Worm (Caenorhabditis elegans) whole organism, L4 larva: Measurements from ENCODE around the gene C48B4.13.
A peak's percentile ranks its signal among the peaks of the same experiment; 100 is the strongest.

ENCODE experiments used
- D1046.2 ChIP-seq: fragments of 200-800 bp; sonication (Bioruptor generic); IDR thresholded peaks from 2 replicates; pipeline ENCODE4 v1.3.6; 2022; ENCODE audit warnings: missing genetic modification characterization, missing compliant biosample characterization
- F49E8.2 ChIP-seq: sonication (generic microtip); optimal IDR thresholded peaks from 2 replicates; lab custom pipeline; 2016; ENCODE audit warnings: missing compliant biosample characterization, mild to moderate bottlenecking, missing genetic modification characterization, borderline replicate concordance
- T20F7.1 ChIP-seq: fragments of 200-800 bp; sonication (Bioruptor generic); optimal IDR thresholded peaks from 2 replicates; lab custom pipeline; 2018; ENCODE audit warnings: mild to moderate bottlenecking, missing genetic modification characterization, missing compliant biosample characterization
- T26A8.4 ChIP-seq: fragments of 200-800 bp; sonication (Bioruptor generic); IDR thresholded peaks from 2 replicates; pipeline ENCODE4 v1.3.6; 2022; ENCODE audit warnings: missing genetic modification characterization, missing compliant biosample characterization
- Y75B8A.6 ChIP-seq: fragments of 200-800 bp; sonication (Bioruptor generic); IDR thresholded peaks from 2 replicates; pipeline ENCODE4 v1.3.6; 2022; ENCODE audit warnings: missing genetic modification reagents, missing genetic modification characterization, missing compliant biosample characterization
- ZK337.2 ChIP-seq: fragments of 200-800 bp; sonication (Bioruptor generic); IDR thresholded peaks from 2 replicates; pipeline ENCODE4 v1.3.6; 2022; ENCODE audit warnings: missing genetic modification reagents, missing genetic modification characterization, missing compliant biosample characterization
- aha-1 ChIP-seq: fragments of 150-350 bp; peaks from one replicate; lab custom pipeline; 2014; ENCODE audit warnings: missing biosample characterization, missing genetic modification characterization
- arid-1 ChIP-seq: fragments of 200-800 bp; sonication (Bioruptor generic); conservative IDR thresholded peaks from 2 replicates; pipeline ENCODE4 v1.3.6; 2022; ENCODE audit warnings: missing genetic modification reagents, missing genetic modification characterization, missing compliant biosample characterization
- ceh-62 ChIP-seq: sonication (generic microtip); optimal IDR thresholded peaks from 2 replicates; lab custom pipeline; 2017; ENCODE audit warnings: missing biosample characterization, missing genetic modification characterization
- ceh-82 ChIP-seq: sonication (generic microtip); optimal IDR thresholded peaks from 2 replicates; lab custom pipeline; 2017; ENCODE audit warnings: missing biosample characterization, missing genetic modification characterization
- cey-2 ChIP-seq: sonication (generic microtip); optimal IDR thresholded peaks from 3 replicates; lab custom pipeline; 2017; ENCODE audit warnings: missing genetic modification characterization, mild to moderate bottlenecking, missing compliant biosample characterization, antibody characterized with exemption, borderline replicate concordance; ENCODE audit not compliant: insufficient read depth
- daf-16 ChIP-seq, 3 experiments: sonication (generic microtip); optimal IDR thresholded peaks; 2 replicates each; lab custom pipeline; 2016 to 2017; ENCODE audit warnings: missing genetic modification characterization in 3 of 3, missing genetic modification reagents in 3 of 3, mild to moderate bottlenecking in 2 of 3, missing compliant biosample characterization in 2 of 3, missing biosample characterization in 1 of 3, moderate library complexity in 1 of 3
- daf-8 ChIP-seq: fragments of 200-800 bp; sonication (Bioruptor generic); IDR thresholded peaks from 2 replicates; pipeline ENCODE4 v1.3.6; 2022; ENCODE audit warnings: missing genetic modification characterization, missing compliant biosample characterization
- dmd-9 ChIP-seq: fragments of 200-800 bp; sonication (Bioruptor generic); IDR thresholded peaks from 2 replicates; pipeline ENCODE4 v1.3.6; 2022; ENCODE audit warnings: missing genetic modification reagents, missing genetic modification characterization, missing compliant biosample characterization
- dpl-1 ChIP-seq: fragments of 150-350 bp; optimal IDR thresholded peaks from 2 replicates; lab custom pipeline; 2014; ENCODE audit warnings: missing biosample characterization, missing genetic modification reagents, missing genetic modification characterization
- dve-1 ChIP-seq: sonication (generic microtip); optimal IDR thresholded peaks from 2 replicates; lab custom pipeline; 2017; ENCODE audit warnings: antibody characterized with exemption, mild to moderate bottlenecking, missing genetic modification characterization, missing compliant biosample characterization; ENCODE audit not compliant: insufficient read depth
- egl-27 ChIP-seq: sonication (generic microtip); optimal IDR thresholded peaks from 3 replicates; lab custom pipeline; 2017; ENCODE audit warnings: missing biosample characterization, missing genetic modification reagents, missing genetic modification characterization
- hlh-30 ChIP-seq: sonication (generic microtip); optimal IDR thresholded peaks from 2 replicates; lab custom pipeline; 2017; ENCODE audit warnings: antibody characterized with exemption, mild to moderate bottlenecking, missing genetic modification characterization, missing compliant biosample characterization; ENCODE audit not compliant: insufficient read depth
- jun-1 ChIP-seq: fragments of 150-350 bp; optimal IDR thresholded peaks from 2 replicates; lab custom pipeline; 2014; ENCODE audit warnings: missing biosample characterization, missing genetic modification reagents, missing genetic modification characterization
- lim-7 ChIP-seq: fragments of 200-800 bp; sonication (Bioruptor generic); IDR thresholded peaks from 2 replicates; pipeline ENCODE4 v1.3.6; 2022; ENCODE audit warnings: missing genetic modification characterization, missing compliant biosample characterization
- lin-38 ChIP-seq: fragments of 200-800 bp; sonication (Bioruptor generic); IDR thresholded peaks from 2 replicates; pipeline ENCODE4 v1.3.6; 2022; ENCODE audit warnings: missing genetic modification reagents, missing genetic modification characterization, missing compliant biosample characterization
- lsy-2 ChIP-seq, 2 experiments: fragments of 150-350 bp in 1 of 2; sonication (generic microtip) in 1 of 2; optimal IDR thresholded peaks; 2 replicates each; lab custom pipeline; 2014 to 2017; ENCODE audit warnings: missing biosample characterization in 2 of 2, missing genetic modification characterization in 2 of 2
- mdl-1 ChIP-seq, 2 experiments: fragments of 150-350 bp in 1 of 2; sonication (generic microtip) in 1 of 2; optimal IDR thresholded peaks; 2 replicates each; lab custom pipeline; 2014 to 2017; ENCODE audit warnings: missing biosample characterization in 2 of 2, missing genetic modification characterization in 2 of 2
- mes-2 ChIP-seq: sonication (generic microtip); optimal IDR thresholded peaks from 2 replicates; lab custom pipeline; 2016; ENCODE audit warnings: missing genotype, mild to moderate bottlenecking, missing genetic modification characterization, missing compliant biosample characterization; ENCODE audit not compliant: poor library complexity, severe bottlenecking
- mxl-3 ChIP-seq: fragments of 200-800 bp; sonication (Bioruptor generic); optimal IDR thresholded peaks from 2 replicates; lab custom pipeline; 2018; ENCODE audit warnings: mild to moderate bottlenecking, missing genetic modification characterization, missing compliant biosample characterization
- nhr-11 ChIP-seq: fragments of 150-350 bp; optimal IDR thresholded peaks from 2 replicates; lab custom pipeline; 2014; ENCODE audit warnings: missing biosample characterization, missing genetic modification characterization
- nhr-237 ChIP-seq: sonication (generic microtip); optimal IDR thresholded peaks from 2 replicates; lab custom pipeline; 2017; ENCODE audit warnings: missing biosample characterization, missing genetic modification characterization
- nhr-77 ChIP-seq: fragments of 150-350 bp; optimal IDR thresholded peaks from 2 replicates; lab custom pipeline; 2014; ENCODE audit warnings: missing biosample characterization, missing genetic modification characterization
- sdz-12 ChIP-seq: fragments of 200-800 bp; sonication (Bioruptor generic); optimal IDR thresholded peaks from 2 replicates; lab custom pipeline; 2018; ENCODE audit warnings: mild to moderate bottlenecking, missing genetic modification characterization, missing compliant biosample characterization
- snpc-1.2 ChIP-seq: fragments of 200-800 bp; sonication (Bioruptor generic); IDR thresholded peaks from 2 replicates; pipeline ENCODE4 v1.3.6; 2022; ENCODE audit warnings: missing genetic modification reagents, missing genetic modification characterization, missing compliant biosample characterization
- unc-130 ChIP-seq: sonication (generic microtip); optimal IDR thresholded peaks from 2 replicates; lab custom pipeline; 2016; ENCODE audit warnings: missing genetic modification reagents, missing genetic modification characterization, missing compliant biosample characterization
- unc-62 ChIP-seq, 3 experiments: fragments of 150-350 bp in 1 of 3; sonication (generic microtip); optimal IDR thresholded peaks in 2 of 3; peaks in 1 of 3; 1 replicate in 1 of 3; 2 replicates in 2 of 3; lab custom pipeline; 2014 to 2017; ENCODE audit warnings: missing biosample characterization in 3 of 3, missing genetic modification characterization in 3 of 3, missing genetic modification reagents in 3 of 3, missing genotype in 1 of 3
- zip-2 ChIP-seq: fragments of 150-350 bp; optimal IDR thresholded peaks from 2 replicates; lab custom pipeline; 2014; ENCODE audit warnings: missing biosample characterization, missing genetic modification characterization

C48B4.13 gene

ce11 chrIII:9608650-9609049 is 40.1 kb downstream of the C48B4.13 start, which contains the start of gene clec-161:
Gene clec-161, minus strand, starts transcription at chrIII:9608750.
- TF ChIP-seq nhr-11 (tag; lab: Kevin White, UChicago) = no peak
- no peak for TF ChIP-seq mxl-3 (GFP tag; lab: Kevin White, UChicago)
- peak in 1 of 2 experiments; percentile 43 for TF ChIP-seq unc-62 (GFP tag; optimal IDR thresholded peaks at IDR 0.05 in 1 of 2; lab: Kevin White, UChicago)
- TF ChIP-seq unc-62 (tag; optimal IDR thresholded peaks at IDR 0.05; lab: Kevin White, UChicago) = no peak
- TF ChIP-seq dmd-9 (GFP tag; lab: Robert Waterston, UW) = no peak
- TF ChIP-seq dpl-1 (GFP tag; lab: Kevin White, UChicago) = no peak

ce11 chrIII:9612097-9612496 is 43.5 kb downstream of the C48B4.13 start, which contains the start of gene bbs-4:
Gene bbs-4, minus strand, starts transcription at chrIII:9612197.
- TF ChIP-seq zip-2 (tag; lab: Kevin White, UChicago) = no peak
- TF ChIP-seq ZK337.2 (GFP tag; lab: Robert Waterston, UW) = no peak
- TF ChIP-seq egl-27 = no peak
- no peak for TF ChIP-seq mdl-1 (tag; optimal IDR thresholded peaks at IDR 0.05; lab: Kevin White, UChicago)
- TF ChIP-seq cey-2 (tag; lab: Kevin White, UChicago) = no peak
- TF ChIP-seq mes-2 (tag; lab: Kevin White, UChicago) = no peak

ce11 chrIII:9614211-9614610 is 45.7 kb downstream of the C48B4.13 start, which contains the start of the genes pri-1 and F58A4.6:
Gene pri-1, minus strand, starts transcription at chrIII:9614281.
Gene F58A4.6, plus strand, starts transcription at chrIII:9614482.
- no peak for TF ChIP-seq ceh-82 (tag; lab: Kevin White, UChicago)
- peak; percentile 92 for TF ChIP-seq lin-38 (GFP tag; lab: Robert Waterston, UW)
- TF ChIP-seq nhr-11 (tag; lab: Kevin White, UChicago) = no peak
- TF ChIP-seq T20F7.1 (GFP tag; lab: Kevin White, UChicago) = no peak
- no peak for TF ChIP-seq Y75B8A.6
- peak; percentile 24 for TF ChIP-seq hlh-30 (tag; lab: Kevin White, UChicago)
- peak; percentile 83 for TF ChIP-seq dpl-1 (GFP tag; lab: Kevin White, UChicago)
- TF ChIP-seq sdz-12 (GFP tag; lab: Kevin White, UChicago) = no peak
- peak; percentile 20 for TF ChIP-seq aha-1
- no peak for TF ChIP-seq F49E8.2 (tag; lab: Kevin White, UChicago)
- peak; percentile 53 for TF ChIP-seq mes-2 (tag; lab: Kevin White, UChicago)
- TF ChIP-seq jun-1 (tag; lab: Kevin White, UChicago) = no peak
- no peak for TF ChIP-seq zip-2 (tag; lab: Kevin White, UChicago)

ce11 chrIII:9615114-9615513 is 46.6 kb downstream of the C48B4.13 start:
- TF ChIP-seq arid-1 (GFP tag; lab: Robert Waterston, UW) (no peak), lim-7 (GFP tag; lab: Robert Waterston, UW) (0 out of 2 replicates have a peak, but pooled peaks have one; percentile 32), nhr-237 (tag; lab: Kevin White, UChicago) (no peak), F49E8.2 (tag; lab: Kevin White, UChicago) (peak; percentile 10), aha-1 (peak; percentile 16), lin-38 (GFP tag; lab: Robert Waterston, UW) (peak; percentile 76), snpc-1.2 (GFP tag; lab: Robert Waterston, UW) (peak; percentile 25; the same call in 1 of the 2 replicates), unc-130 (GFP tag; lab: Kevin White, UChicago) (peak; percentile 60)

- no peak for TF ChIP-seq ceh-62 (tag; lab: Kevin White, UChicago)
- TF ChIP-seq T26A8.4 (GFP tag; lab: Robert Waterston, UW) = no peak
- TF ChIP-seq lsy-2 (tag; optimal IDR thresholded peaks at IDR 0.05; lab: Kevin White, UChicago) = peak in 1 of 2 experiments; percentile 69
- peak; percentile 59 for TF ChIP-seq lin-38 (GFP tag; lab: Robert Waterston, UW)
- TF ChIP-seq dpl-1 (GFP tag; lab: Kevin White, UChicago) = peak; percentile 78
- no peak for TF ChIP-seq nhr-77 (tag; lab: Kevin White, UChicago)
- TF ChIP-seq D1046.2 (GFP tag; lab: Robert Waterston, UW) = no peak
- TF ChIP-seq mes-2 (tag; lab: Kevin White, UChicago) = peak; percentile 69
- TF ChIP-seq dve-1 = peak; percentile 34
- TF ChIP-seq hlh-30 (tag; lab: Kevin White, UChicago) = peak; percentile 38
- no peak for TF ChIP-seq daf-16 (GFP tag; optimal IDR thresholded peaks at IDR 0.05; lab: Kevin White, UChicago)
- TF ChIP-seq daf-16 (tag; optimal IDR thresholded peaks at IDR 0.05; lab: Kevin White, UChicago) = no peak
- TF ChIP-seq daf-8 = no peak
These were observed 47.9 kb downstream of the C48B4.13 start, which contains the start of gene hcp-3 for ce11 chrIII:9616426-9616825. Gene hcp-3, minus strand, starts transcription at chrIII:9616470.
